Fruit fly (Drosophila melanogaster) whole organism, embryonic: Measurements from ENCODE around the gene CG42827.
A peak's percentile ranks its signal among the peaks of the same experiment; 100 is the strongest.

Experiments used
- Abd-B ChIP-seq: fragments of 200-800 bp; sonication (Bioruptor generic); optimal IDR thresholded peaks from 2 replicates; lab custom pipeline; 2018; ENCODE audit warnings: missing biosample characterization, mild to moderate bottlenecking, missing genetic modification characterization, moderate library complexity
- B-H1 ChIP-seq: fragments of 200-800 bp; sonication (Bioruptor generic); IDR thresholded peaks from 3 replicates; pipeline ENCODE4 v1.3.6; 2022; ENCODE audit warnings: missing biosample characterization, missing genetic modification characterization
- BEAF-32 ChIP-seq: fragments of 200-800 bp; sonication (Bioruptor generic); optimal IDR thresholded peaks from 3 replicates; lab custom pipeline; 2017; ENCODE audit warnings: missing biosample characterization, missing genetic modification characterization, mild to moderate bottlenecking, moderate library complexity, missing genetic modification reagents
- Bdp1 ChIP-seq: fragments of 200-800 bp; sonication (Bioruptor generic); optimal IDR thresholded peaks from 3 replicates; lab custom pipeline; 2016; ENCODE audit warnings: missing biosample characterization, missing genetic modification characterization
- CG10267 ChIP-seq: fragments of 200-800 bp; sonication (Bioruptor generic); optimal IDR thresholded peaks from 2 replicates; lab custom pipeline; 2018; ENCODE audit warnings: missing biosample characterization, mild to moderate bottlenecking, missing genetic modification characterization, moderate library complexity
- CG10431 ChIP-seq: fragments of 200-800 bp; sonication (Bioruptor generic); optimal IDR thresholded peaks from 3 replicates; lab custom pipeline; 2018; ENCODE audit warnings: missing biosample characterization, mild to moderate bottlenecking, missing genetic modification characterization
- CG13424 ChIP-seq: fragments of 200-800 bp; sonication (Bioruptor generic); optimal IDR thresholded peaks from 2 replicates; lab custom pipeline; 2019; ENCODE audit warnings: missing biosample characterization, mild to moderate bottlenecking, missing genetic modification characterization, moderate library complexity
- CG14667 ChIP-seq: fragments of 200-800 bp; sonication (Bioruptor generic); IDR thresholded peaks from 2 replicates; pipeline ENCODE4 v1.3.6; 2022; ENCODE audit warnings: missing biosample characterization, missing genetic modification characterization
- CG15269 ChIP-seq: fragments of 200-800 bp; sonication (Bioruptor generic); optimal IDR thresholded peaks from 2 replicates; lab custom pipeline; 2018; ENCODE audit warnings: missing biosample characterization, mild to moderate bottlenecking, missing genetic modification characterization, moderate library complexity
- CG17186 ChIP-seq: fragments of 200-800 bp; sonication (Bioruptor generic); optimal IDR thresholded peaks from 3 replicates; lab custom pipeline; 2017; ENCODE audit warnings: missing biosample characterization, missing genetic modification reagents, missing genetic modification characterization
- CG17359 ChIP-seq: fragments of 200-800 bp; sonication (Bioruptor generic); optimal IDR thresholded peaks from 3 replicates; lab custom pipeline; 2018; ENCODE audit warnings: missing biosample characterization, mild to moderate bottlenecking, missing genetic modification characterization, moderate library complexity
- CG2116 ChIP-seq: fragments of 200-800 bp; sonication (Bioruptor generic); optimal IDR thresholded peaks from 3 replicates; lab custom pipeline; 2018; ENCODE audit warnings: missing biosample characterization, mild to moderate bottlenecking, missing genetic modification characterization
- CG2875 ChIP-seq: fragments of 200-800 bp; sonication (Bioruptor generic); optimal IDR thresholded peaks from 2 replicates; lab custom pipeline; 2017; ENCODE audit warnings: missing biosample characterization, mild to moderate bottlenecking, missing genetic modification characterization, missing genetic modification reagents
- CG3838 ChIP-seq: fragments of 200-800 bp; sonication (Bioruptor generic); optimal IDR thresholded peaks from 3 replicates; lab custom pipeline; 2016; ENCODE audit warnings: missing biosample characterization, missing genetic modification characterization
- CG6765 ChIP-seq: fragments of 200-800 bp; sonication (Bioruptor generic); optimal IDR thresholded peaks from 3 replicates; lab custom pipeline; 2017; ENCODE audit warnings: missing biosample characterization, mild to moderate bottlenecking, missing genetic modification characterization
- CG7271 ChIP-seq: fragments of 200-800 bp; sonication (Bioruptor generic); optimal IDR thresholded peaks from 2 replicates; lab custom pipeline; 2018; ENCODE audit warnings: missing biosample characterization, mild to moderate bottlenecking, missing genetic modification characterization, moderate library complexity
- Chrac-16 ChIP-seq: fragments of 200-800 bp; sonication (Bioruptor generic); optimal IDR thresholded peaks from 3 replicates; lab custom pipeline; 2016; ENCODE audit warnings: missing biosample characterization, missing genetic modification characterization
- D19A ChIP-seq: fragments of 200-800 bp; optimal IDR thresholded peaks from 3 replicates; lab custom pipeline; 2019; ENCODE audit warnings: missing biosample characterization, mild to moderate bottlenecking, missing genetic modification characterization, moderate library complexity
- Dbx ChIP-seq: fragments of 200-800 bp; sonication (Bioruptor generic); IDR thresholded peaks from 3 replicates; pipeline ENCODE4 v1.3.6; 2022; ENCODE audit warnings: missing biosample characterization, missing genetic modification characterization
- Dek ChIP-seq: fragments of 200-800 bp; sonication (Bioruptor generic); optimal IDR thresholded peaks from 3 replicates; lab custom pipeline; 2019; ENCODE audit warnings: missing biosample characterization, mild to moderate bottlenecking, missing genetic modification characterization, moderate library complexity
- Hey ChIP-seq: fragments of 200-800 bp; sonication (Bioruptor generic); optimal IDR thresholded peaks from 3 replicates; lab custom pipeline; 2018; ENCODE audit warnings: missing biosample characterization, mild to moderate bottlenecking, missing genetic modification characterization
- Hmr ChIP-seq: fragments of 200-800 bp; sonication (Bioruptor generic); optimal IDR thresholded peaks from 3 replicates; lab custom pipeline; 2017; ENCODE audit warnings: mild to moderate bottlenecking, missing biosample characterization, missing genetic modification reagents, missing genetic modification characterization
- Jarid2 ChIP-seq: fragments of 200-800 bp; sonication (Bioruptor generic); optimal IDR thresholded peaks from 3 replicates; lab custom pipeline; 2017; ENCODE audit warnings: mild to moderate bottlenecking, missing biosample characterization, missing genetic modification reagents, missing genetic modification characterization
- Lhr ChIP-seq: fragments of 200-800 bp; sonication (Bioruptor generic); optimal IDR thresholded peaks from 3 replicates; lab custom pipeline; 2017; ENCODE audit warnings: mild to moderate bottlenecking, missing biosample characterization, missing genetic modification reagents, missing genetic modification characterization
- Stat92E ChIP-seq, 3 experiments: fragments of >200 bp in 2 of 3; fragments of 200-800 bp in 1 of 3; sonication (Bioruptor generic) in 1 of 3; optimal IDR thresholded peaks; 2 replicates each; lab custom pipeline; 2017 to 2019; ENCODE audit warnings: missing biosample characterization in 3 of 3, missing genetic modification characterization in 3 of 3, mild to moderate bottlenecking in 1 of 3, moderate library complexity in 1 of 3
- YL-1 ChIP-seq: fragments of 200-800 bp; sonication (Bioruptor generic); optimal IDR thresholded peaks from 3 replicates; lab custom pipeline; 2017; ENCODE audit warnings: missing biosample characterization, mild to moderate bottlenecking, missing genetic modification characterization
- ab ChIP-seq: fragments of 200-800 bp; sonication (Bioruptor generic); optimal IDR thresholded peaks from 2 replicates; lab custom pipeline; 2016; ENCODE audit warnings: missing biosample characterization, missing genetic modification characterization
- chinmo ChIP-seq: fragments of 200-800 bp; sonication (Bioruptor generic); IDR thresholded peaks from 4 replicates; pipeline ENCODE4 v1.3.6; 2022; ENCODE audit warnings: missing biosample characterization, missing genetic modification characterization; ENCODE audit not compliant: partially characterized antibody
- ci ChIP-seq: fragments of 200-800 bp; sonication (Bioruptor generic); IDR thresholded peaks from 3 replicates; pipeline ENCODE4 v1.3.6; 2022; ENCODE audit warnings: missing biosample characterization, missing genetic modification characterization
- croc ChIP-seq: fragments of 200-800 bp; sonication (Bioruptor generic); conservative IDR thresholded peaks from 3 replicates; pipeline ENCODE4 v1.3.6; 2022; ENCODE audit warnings: missing biosample characterization, missing genetic modification characterization
- dimm ChIP-seq: fragments of 200-800 bp; sonication (Bioruptor generic); IDR thresholded peaks from 2 replicates; pipeline ENCODE4 v1.3.6; 2022; ENCODE audit warnings: missing biosample characterization, missing genetic modification characterization
- dmrt99B ChIP-seq: fragments of 200-800 bp; sonication (Bioruptor generic); optimal IDR thresholded peaks from 2 replicates; lab custom pipeline; 2018; ENCODE audit warnings: missing biosample characterization, mild to moderate bottlenecking, missing genetic modification characterization, moderate library complexity
- fd3F ChIP-seq: fragments of 200-800 bp; sonication (Bioruptor generic); optimal IDR thresholded peaks from 2 replicates; lab custom pipeline; 2018; ENCODE audit warnings: missing biosample characterization, mild to moderate bottlenecking, missing genetic modification characterization, moderate library complexity
- gcm2 ChIP-seq: fragments of 200-800 bp; sonication (Bioruptor generic); optimal IDR thresholded peaks from 2 replicates; lab custom pipeline; 2016; ENCODE audit warnings: missing biosample characterization, missing genetic modification characterization
- her ChIP-seq: fragments of 200-800 bp; sonication (Bioruptor generic); optimal IDR thresholded peaks from 2 replicates; lab custom pipeline; 2016; ENCODE audit warnings: missing biosample characterization, missing genetic modification characterization
- hkb ChIP-seq, 2 experiments: fragments of 200-800 bp in 1 of 2; fragments of >200 bp in 1 of 2; sonication (Bioruptor generic) in 1 of 2; IDR thresholded peaks in 1 of 2; optimal IDR thresholded peaks in 1 of 2; 2 replicates each; pipeline versions ENCODE4 v1.3.6 to Lab custom; 2017 to 2022; ENCODE audit warnings: missing biosample characterization in 1 of 2, missing genetic modification characterization in 1 of 2
- ind ChIP-seq: fragments of 200-800 bp; sonication (Bioruptor generic); optimal IDR thresholded peaks from 3 replicates; lab custom pipeline; 2016; ENCODE audit warnings: missing biosample characterization, missing genetic modification characterization
- klu ChIP-seq: fragments of 200-800 bp; sonication (Bioruptor generic); IDR thresholded peaks from 2 replicates; pipeline ENCODE4 v1.3.6; 2022; ENCODE audit warnings: missing biosample characterization, missing genetic modification characterization
- lab ChIP-seq: fragments of 200-800 bp; sonication (Bioruptor generic); optimal IDR thresholded peaks from 3 replicates; lab custom pipeline; 2017; ENCODE audit warnings: missing biosample characterization, missing genetic modification characterization, mild to moderate bottlenecking, moderate library complexity, missing genetic modification reagents
- mirr ChIP-seq: fragments of 200-800 bp; sonication (Bioruptor generic); optimal IDR thresholded peaks from 3 replicates; lab custom pipeline; 2018; ENCODE audit warnings: missing biosample characterization, mild to moderate bottlenecking, missing genetic modification characterization
- nom ChIP-seq: fragments of 200-800 bp; sonication (Bioruptor generic); optimal IDR thresholded peaks from 2 replicates; lab custom pipeline; 2017; ENCODE audit warnings: missing biosample characterization, missing genetic modification characterization, mild to moderate bottlenecking, moderate library complexity, missing genetic modification reagents
- pfk ChIP-seq: fragments of 200-800 bp; sonication (Bioruptor generic); optimal IDR thresholded peaks from 2 replicates; lab custom pipeline; 2018; ENCODE audit warnings: missing biosample characterization, mild to moderate bottlenecking, missing genetic modification characterization, moderate library complexity
- sqz ChIP-seq: fragments of 200-800 bp; sonication (Bioruptor generic); optimal IDR thresholded peaks from 3 replicates; lab custom pipeline; 2018; ENCODE audit warnings: missing biosample characterization, mild to moderate bottlenecking, missing genetic modification characterization
- sr ChIP-seq: fragments of 200-800 bp; sonication (Bioruptor generic); IDR thresholded peaks from 3 replicates; pipeline ENCODE4 v1.3.6; 2022; ENCODE audit warnings: missing biosample characterization, missing genetic modification characterization
- sug ChIP-seq: fragments of 200-800 bp; optimal IDR thresholded peaks from 2 replicates; lab custom pipeline; 2019; ENCODE audit warnings: missing biosample characterization, mild to moderate bottlenecking, missing genetic modification characterization, moderate library complexity
- tx ChIP-seq: fragments of 200-800 bp; sonication (Bioruptor generic); optimal IDR thresholded peaks from 2 replicates; lab custom pipeline; 2016; ENCODE audit warnings: missing biosample characterization, missing genetic modification characterization
- zen ChIP-seq: fragments of 200-800 bp; sonication (Bioruptor generic); optimal IDR thresholded peaks from 3 replicates; lab custom pipeline; 2018; ENCODE audit warnings: missing biosample characterization, mild to moderate bottlenecking, missing genetic modification characterization, moderate library complexity
- zen2 ChIP-seq: fragments of 200-800 bp; sonication (Bioruptor generic); IDR thresholded peaks from 3 replicates; pipeline ENCODE4 v1.3.6; 2022; ENCODE audit warnings: missing biosample characterization, missing genetic modification characterization; ENCODE audit not compliant: partially characterized antibody

CG42827 gene

dm6 chr3R:23384591-23385260 is 12.0 kb downstream of the CG42827 start, which contains the start of gene CG4393 (continued):
- TF ChIP-seq hkb (optimal IDR thresholded peaks at IDR 0.05; lab: Kevin White, UChicago): no peak
- TF ChIP-seq hkb (GFP tag; IDR thresholded peaks at IDR 0.05; lab: Robert Waterston, UW): no peak
- no peak for TF ChIP-seq Bdp1 (GFP tag; lab: Kevin White, UChicago)
- TF ChIP-seq Chrac-16 (GFP tag; lab: Kevin White, UChicago): no peak
- no peak for TF ChIP-seq D19A
- no peak for TF ChIP-seq CG13424
- no peak for TF ChIP-seq Hey
- TF ChIP-seq ci (GFP tag; lab: Robert Waterston, UW): 0 out of 3 replicates have a peak, but pooled peaks have one; percentile 35
- TF ChIP-seq CG2116 (GFP tag; lab: Kevin White, UChicago): no peak
- no peak for TF ChIP-seq Lhr
- TF ChIP-seq BEAF-32 (GFP tag; lab: Kevin White, UChicago): no peak
- TF ChIP-seq lab (GFP tag; lab: Kevin White, UChicago): no peak
- no peak for TF ChIP-seq pfk (GFP tag; lab: Kevin White, UChicago)
- no peak for TF ChIP-seq ind (GFP tag; lab: Kevin White, UChicago)
- TF ChIP-seq zen2 (GFP tag; lab: Robert Waterston, UW): no peak
- TF ChIP-seq gcm2 (GFP tag; lab: Kevin White, UChicago): peak; percentile 18
- TF ChIP-seq CG17359 (tag; lab: Kevin White, UChicago): peak; percentile 15
- TF ChIP-seq nom (GFP tag; lab: Kevin White, UChicago): peak; percentile 80
- TF ChIP-seq B-H1 (GFP tag; lab: Robert Waterston, UW): no peak
- peak; percentile 43 for TF ChIP-seq Jarid2 (GFP tag; lab: Kevin White, UChicago)
- TF ChIP-seq sug: no peak
- no peak for TF ChIP-seq Abd-B (GFP tag; lab: Kevin White, UChicago)
- no peak for TF ChIP-seq YL-1
- no peak for TF ChIP-seq zen (tag; lab: Kevin White, UChicago)
- no peak for TF ChIP-seq CG15269 (tag; lab: Kevin White, UChicago)
- no peak for TF ChIP-seq klu
- no peak for TF ChIP-seq mirr (GFP tag; lab: Kevin White, UChicago)
- TF ChIP-seq dimm (GFP tag; lab: Robert Waterston, UW): no peak
- no peak for TF ChIP-seq Stat92E (GFP tag; optimal IDR thresholded peaks at IDR 0.05; lab: Kevin White, UChicago)
- no peak for TF ChIP-seq CG10267
- TF ChIP-seq CG17186 (GFP tag; lab: Kevin White, UChicago): no peak
- TF ChIP-seq tx (GFP tag; lab: Kevin White, UChicago): no peak
- TF ChIP-seq sqz (GFP tag; lab: Kevin White, UChicago): peak; percentile 41
- no peak for TF ChIP-seq CG3838 (GFP tag; lab: Kevin White, UChicago)
- TF ChIP-seq dmrt99B (tag; lab: Kevin White, UChicago): no peak
- no peak for TF ChIP-seq CG6765 (GFP tag; lab: Kevin White, UChicago)
- TF ChIP-seq CG7271 (tag; lab: Kevin White, UChicago): no peak
- no peak for TF ChIP-seq sr (GFP tag; lab: Robert Waterston, UW)
- TF ChIP-seq croc (GFP tag; lab: Robert Waterston, UW): no peak
- no peak for TF ChIP-seq CG14667 (GFP tag; lab: Robert Waterston, UW)
- TF ChIP-seq CG10431 (GFP tag; lab: Kevin White, UChicago): no peak
- TF ChIP-seq ab (GFP tag; lab: Kevin White, UChicago): no peak
- TF ChIP-seq Dbx (GFP tag; lab: Robert Waterston, UW): 0 out of 3 replicates have a peak, but pooled peaks have one; percentile 24
- no peak for TF ChIP-seq CG2875 (GFP tag; lab: Kevin White, UChicago)
- TF ChIP-seq Hmr (GFP tag; lab: Kevin White, UChicago): no peak
- TF ChIP-seq fd3F (GFP tag; lab: Kevin White, UChicago): no peak
- TF ChIP-seq her (GFP tag; lab: Kevin White, UChicago): no peak
- no peak for TF ChIP-seq Dek
- TF ChIP-seq chinmo (GFP tag; lab: Robert Waterston, UW): 0 out of 4 replicates have a peak, but pooled peaks have one; percentile 44
